Worm (Caenorhabditis elegans) whole organism, late embryonic: ENCODE measurements around the gene amx-1.

Experiments used
- K02D7.2 ChIP-seq: sonication (generic microtip); optimal IDR thresholded peaks from 2 replicates; lab custom pipeline; 2017; ENCODE audit warnings: mild to moderate bottlenecking, missing genetic modification characterization, missing compliant biosample characterization
- K09A11.1 ChIP-seq: sonication (generic microtip); optimal IDR thresholded peaks from 2 replicates; lab custom pipeline; 2017; ENCODE audit warnings: antibody characterized with exemption, mild to moderate bottlenecking, missing genetic modification characterization, missing compliant biosample characterization; ENCODE audit not compliant: insufficient read depth
- ahr-1 ChIP-seq: sonication (generic microtip); optimal IDR thresholded peaks from 2 replicates; lab custom pipeline; 2016; ENCODE audit warnings: missing genetic modification characterization, missing compliant biosample characterization
- ceh-19 ChIP-seq: fragments of 200-800 bp; sonication (Bioruptor generic); optimal IDR thresholded peaks from 2 replicates; lab custom pipeline; 2018; ENCODE audit warnings: mild to moderate bottlenecking, missing genetic modification characterization, missing compliant biosample characterization
- ceh-24 ChIP-seq: sonication (generic microtip); optimal IDR thresholded peaks from 2 replicates; lab custom pipeline; 2016; ENCODE audit warnings: mild to moderate bottlenecking, missing genetic modification characterization, missing compliant biosample characterization
- ceh-30 ChIP-seq: fragments of 150-350 bp; optimal IDR thresholded peaks from 2 replicates; lab custom pipeline; 2014; ENCODE audit warnings: missing biosample characterization, missing genetic modification characterization
- elt-2 ChIP-seq: sonication (generic microtip); optimal IDR thresholded peaks from 2 replicates; lab custom pipeline; 2016; ENCODE audit warnings: missing genetic modification reagents, missing genetic modification characterization, missing compliant biosample characterization
- ets-4 ChIP-seq: sonication (generic microtip); optimal IDR thresholded peaks from 2 replicates; lab custom pipeline; 2016; ENCODE audit warnings: missing genetic modification characterization, missing compliant biosample characterization
- fax-1 ChIP-seq: sonication (generic microtip); optimal IDR thresholded peaks from 2 replicates; lab custom pipeline; 2016; ENCODE audit warnings: missing genotype, missing genetic modification characterization, missing compliant biosample characterization
- fkh-10 ChIP-seq: fragments of 150-350 bp; optimal IDR thresholded peaks from 2 replicates; lab custom pipeline; 2014; ENCODE audit warnings: missing biosample characterization, missing genetic modification reagents, missing genetic modification characterization
- nfya-1 ChIP-seq: sonication (generic microtip); optimal IDR thresholded peaks from 2 replicates; lab custom pipeline; 2017; ENCODE audit warnings: missing genetic modification characterization, mild to moderate bottlenecking, missing compliant biosample characterization, antibody characterized with exemption, moderate library complexity
- tbx-2 ChIP-seq: sonication (generic microtip); optimal IDR thresholded peaks from 2 replicates; lab custom pipeline; 2016; ENCODE audit warnings: missing genetic modification characterization, missing compliant biosample characterization
- ztf-16 ChIP-seq: sonication (generic microtip); optimal IDR thresholded peaks from 2 replicates; lab custom pipeline; 2017; ENCODE audit warnings: missing genetic modification characterization, missing compliant biosample characterization

ce11 chrIII:3832291-3832690, 10.1 kb downstream of the amx-1 start, which contains the start of gene cyp-25A1:
- TF ChIP-seq tbx-2 (no peak), nfya-1 (tag; lab: Kevin White, UChicago) (no peak), ahr-1 (tag; lab: Kevin White, UChicago) (no peak), ceh-19 (GFP tag; lab: Kevin White, UChicago) (no peak), fkh-10 (GFP tag; lab: Kevin White, UChicago) (no peak), elt-2 (no peak), ets-4 (tag; lab: Kevin White, UChicago) (no peak), K09A11.1 (tag; lab: Kevin White, UChicago) (no peak), ceh-24 (tag; lab: Kevin White, UChicago) (no peak), ceh-30 (tag; lab: Kevin White, UChicago) (no peak), ztf-16 (tag; lab: Kevin White, UChicago) (no peak), fax-1 (no peak), K02D7.2 (tag; lab: Kevin White, UChicago) (no peak)
